Fruit fly (Drosophila melanogaster): ENCODE results near the gene CG9541.

CG9541 gene

dm6 chr2L:8937003-8937402 lies 38.2 kb downstream of the CG9541 start, which contains the start of gene Tsp29Fb (continued):
- TF ChIP-seq NfI (GFP tag; optimal IDR thresholded peaks at IDR 0.05) (peak; percentile 73), Optix (GFP tag; IDR thresholded peaks at IDR 0.05) (no peak), bcd (GFP tag; optimal IDR thresholded peaks at IDR 0.05) (peak; percentile 75), corto (GFP tag; optimal IDR thresholded peaks at IDR 0.05) (peak; percentile 5), CG2678 (tag; optimal IDR thresholded peaks at IDR 0.05) (peak; percentile 92), salm (tag; optimal IDR thresholded peaks at IDR 0.05) (peak; percentile 52), tap (tag; optimal IDR thresholded peaks at IDR 0.05) (peak; percentile 69), CG16863 (GFP tag; optimal IDR thresholded peaks at IDR 0.05) (peak; percentile 31), pros (GFP tag; optimal IDR thresholded peaks at IDR 0.05) (no peak), fru (optimal IDR thresholded peaks at IDR 0.05) (no peak), CG12219 (GFP tag; optimal IDR thresholded peaks at IDR 0.05) (peak; percentile 60), Abd-B (GFP tag; optimal IDR thresholded peaks at IDR 0.05) (peak; percentile 47), Hand (GFP tag; optimal IDR thresholded peaks at IDR 0.05) (peak; percentile 75), CG34422 (GFP tag; IDR thresholded peaks at IDR 0.05) (no peak), ato (GFP tag; IDR thresholded peaks at IDR 0.05; ENCODE audit: partially characterized antibody) (no peak), CG16779 (GFP tag; IDR thresholded peaks at IDR 0.05) (no peak), ttk (GFP tag; IDR thresholded peaks at IDR 0.05) (peak; percentile 51), cato (GFP tag; optimal IDR thresholded peaks at IDR 0.05; ENCODE audit: borderline replicate concordance) (peak; percentile 1), Sox100B (GFP tag; optimal IDR thresholded peaks at IDR 0.05) (peak; percentile 77), gcm2 (GFP tag; optimal IDR thresholded peaks at IDR 0.05) (no peak), CG6854 (GFP tag; optimal IDR thresholded peaks at IDR 0.05) (peak; percentile 49), CG6272 (GFP tag; IDR thresholded peaks at IDR 0.05) (peak; percentile 23; the same call in 1 of the 2 replicates), kah (GFP tag; optimal IDR thresholded peaks at IDR 0.05) (peak; percentile 46), gt (GFP tag; IDR thresholded peaks at IDR 0.05) (no peak), esg (GFP tag; conservative IDR thresholded peaks at IDR 0.05) (peak; percentile 70), CG13624 (GFP tag; optimal IDR thresholded peaks at IDR 0.05) (peak; percentile 71), da (GFP tag; optimal IDR thresholded peaks at IDR 0.05) (no peak), CG12391 (tag; optimal IDR thresholded peaks at IDR 0.05) (peak; percentile 80), Spps (tag; optimal IDR thresholded peaks at IDR 0.05) (no peak), Ada2b (GFP tag; IDR thresholded peaks at IDR 0.05) (peak; percentile 43; the same call in 1 of the 2 replicates), her (GFP tag; optimal IDR thresholded peaks at IDR 0.05) (peak; percentile 39), schlank (tag; optimal IDR thresholded peaks at IDR 0.05) (peak; percentile 50), Adf1 (GFP tag; IDR thresholded peaks at IDR 0.05) (peak; percentile 50; the same call in 1 of the 2 replicates), CG5245 (GFP tag; optimal IDR thresholded peaks at IDR 0.05) (peak; percentile 38), shn (GFP tag; optimal IDR thresholded peaks at IDR 0.05) (peak; percentile 48), jigr1 (GFP tag; IDR thresholded peaks at IDR 0.05) (0 out of 3 replicates have a peak, but pooled peaks have one; percentile 11), CG31441 (GFP tag; IDR thresholded peaks at IDR 0.05) (peak; percentile 75), B-H1 (GFP tag; IDR thresholded peaks at IDR 0.05) (peak; percentile 39; the same call in 1 of the 3 replicates), CG3065 (GFP tag; optimal IDR thresholded peaks at IDR 0.05) (no peak), lbe (GFP tag; optimal IDR thresholded peaks at IDR 0.05) (peak; percentile 40), Taf1 (GFP tag; IDR thresholded peaks at IDR 0.05) (peak; percentile 23; the same call in 1 of the 2 replicates), Eip74EF (GFP tag; optimal IDR thresholded peaks at IDR 0.05) (peak in 1 of 2 experiments; percentile 68), CG9932 (GFP tag; IDR thresholded peaks at IDR 0.05) (peak; percentile 72), CG6689 (GFP tag; IDR thresholded peaks at IDR 0.05) (peak; percentile 60), so (GFP tag; IDR thresholded peaks at IDR 0.05) (peak; percentile 76; the same call in 1 of the 3 replicates), CG4707 (GFP tag; optimal IDR thresholded peaks at IDR 0.05) (no peak), sob (GFP tag; IDR thresholded peaks at IDR 0.05) (peak; percentile 79), ERR (GFP tag; optimal IDR thresholded peaks at IDR 0.05) (no peak), CG4820 (GFP tag; optimal IDR thresholded peaks at IDR 0.05) (peak; percentile 51), zf30C (GFP tag; optimal IDR thresholded peaks at IDR 0.05) (peak; percentile 91), Bteb2 (GFP tag; optimal IDR thresholded peaks at IDR 0.05) (peak; percentile 58)

Data from whole organism, embryonic.